Fruit fly (Drosophila melanogaster) whole organism, prepupa: Measurements from ENCODE around the gene ovm.

ENCODE experiments used
- CG7368 ChIP-seq: fragments of 200-800 bp; sonication (Bioruptor generic); optimal IDR thresholded peaks from 3 replicates; lab custom pipeline; 2016; ENCODE audit warnings: missing biosample characterization, missing genetic modification characterization
- Lpt ChIP-seq: fragments of 200-800 bp; sonication (Bioruptor generic); optimal IDR thresholded peaks from 3 replicates; lab custom pipeline; 2016; ENCODE audit warnings: missing biosample characterization, missing genetic modification characterization
- dac ChIP-seq: fragments of 200-800 bp; sonication (Bioruptor generic); optimal IDR thresholded peaks from 2 replicates; lab custom pipeline; 2017; ENCODE audit warnings: missing biosample characterization, mild to moderate bottlenecking, missing genetic modification characterization

DNA sequence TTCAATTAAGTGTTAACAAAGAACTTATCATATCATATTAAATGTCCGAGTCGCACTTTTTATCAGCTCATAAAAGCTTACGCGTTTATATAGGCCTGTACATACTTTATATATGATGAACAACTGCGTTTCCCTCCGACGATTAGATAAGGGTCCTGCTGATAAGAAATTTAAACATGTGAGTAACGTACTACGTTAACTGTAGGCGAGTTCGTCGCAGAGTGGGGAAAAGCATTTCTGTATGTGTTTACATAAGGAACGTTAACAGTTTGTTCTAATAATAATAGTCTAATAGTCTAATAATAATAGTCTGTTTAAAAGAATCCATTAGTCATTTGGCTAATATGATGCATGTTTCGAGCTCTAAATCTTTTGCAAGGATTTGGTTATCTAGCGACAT lies 29.6 kb upstream of the ovm start:
- TF ChIP-seq CG7368 (GFP tag; lab: Kevin White, UChicago) (no peak), dac (GFP tag; lab: Kevin White, UChicago) (no peak), Lpt (no peak)
